Fruit fly (Drosophila melanogaster): ENCODE measurements around the gene Atg8a.
A peak's percentile ranks its signal among the peaks of the same experiment; 100 is the strongest.

Gene Atg8a

DNA sequence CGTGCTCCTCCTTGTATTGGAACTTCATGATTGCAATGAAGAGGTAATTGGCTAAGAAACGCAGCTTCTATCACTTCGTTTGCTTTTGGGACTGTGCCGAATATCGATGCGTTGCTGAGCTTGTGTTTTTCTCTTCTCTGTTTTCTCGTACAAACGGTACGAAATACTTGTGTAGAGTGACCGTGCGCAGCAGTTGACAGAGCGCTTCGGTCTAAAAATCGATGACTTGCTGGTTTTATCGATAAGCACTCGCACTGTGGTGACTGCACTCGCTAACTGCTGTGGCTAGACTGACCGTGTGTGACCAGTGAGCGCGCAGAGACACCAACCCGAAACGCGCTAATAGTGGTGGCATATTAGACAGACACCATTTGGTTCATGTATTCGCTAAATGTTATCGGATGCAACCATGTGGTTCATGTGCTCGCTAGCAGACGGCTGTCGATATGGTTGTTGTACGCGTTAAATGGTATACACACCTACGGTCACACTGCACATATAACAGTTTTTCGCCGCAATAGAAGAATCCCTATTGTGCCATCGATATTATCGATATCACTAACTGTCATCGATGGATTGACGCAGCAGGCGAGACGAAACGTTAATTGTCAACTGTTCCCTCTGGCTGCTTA, at the start of gene Atg8a, which contains the start of gene BTBD9 (continued):
- TF ChIP-seq CG13296 (GFP tag; optimal IDR thresholded peaks at IDR 0.05) (no peak), CG4820 (GFP tag; optimal IDR thresholded peaks at IDR 0.05) (no peak), CG17612 (GFP tag; IDR thresholded peaks at IDR 0.05) (no peak), YL-1 (GFP tag; optimal IDR thresholded peaks at IDR 0.05) (peak; percentile 46), CG4424 (GFP tag; optimal IDR thresholded peaks at IDR 0.05) (no peak), pan (optimal IDR thresholded peaks at IDR 0.05) (no peak), pan (GFP tag; optimal IDR thresholded peaks at IDR 0.05 in 1 of 2, IDR thresholded peaks at IDR 0.05 in 1 of 2) (no peak), CG1024 (GFP tag; IDR thresholded peaks at IDR 0.05) (no peak), inv (GFP tag; IDR thresholded peaks at IDR 0.05; ENCODE audit: partially characterized antibody) (peak; percentile 59), Meics (GFP tag; optimal IDR thresholded peaks at IDR 0.05) (peak; percentile 42), CG12391 (tag; optimal IDR thresholded peaks at IDR 0.05) (peak; percentile 48), CG13287 (GFP tag; IDR thresholded peaks at IDR 0.05; ENCODE audit: partially characterized antibody) (peak; percentile 84), NFAT (GFP tag; IDR thresholded peaks at IDR 0.05) (no peak), Taf1 (GFP tag; IDR thresholded peaks at IDR 0.05) (no peak), klu (GFP tag; IDR thresholded peaks at IDR 0.05) (no peak), ham (GFP tag; IDR thresholded peaks at IDR 0.05) (no peak), lilli (GFP tag; optimal IDR thresholded peaks at IDR 0.05) (peak; percentile 17), CG9817 (tag; optimal IDR thresholded peaks at IDR 0.05) (peak; percentile 30), CG13424 (tag; optimal IDR thresholded peaks at IDR 0.05) (peak; percentile 16), zen (tag; optimal IDR thresholded peaks at IDR 0.05) (peak; percentile 18), CG4328 (GFP tag; optimal IDR thresholded peaks at IDR 0.05) (no peak), CG32767 (GFP tag; IDR thresholded peaks at IDR 0.05) (no peak), disco-r (GFP tag; optimal IDR thresholded peaks at IDR 0.05) (peak; percentile 22), CG4404 (GFP tag; IDR thresholded peaks at IDR 0.05) (no peak), Hsf (GFP tag; optimal IDR thresholded peaks at IDR 0.05) (peak; percentile 1), Kr (GFP tag; optimal IDR thresholded peaks at IDR 0.05) (no peak), Ptx1 (GFP tag; IDR thresholded peaks at IDR 0.05) (no peak), nerfin-2 (GFP tag; IDR thresholded peaks at IDR 0.05; ENCODE audit: partially characterized antibody) (peak; percentile 68), CG1602 (GFP tag; optimal IDR thresholded peaks at IDR 0.05) (no peak), lab (GFP tag; optimal IDR thresholded peaks at IDR 0.05) (peak; percentile 62), exex (tag; optimal IDR thresholded peaks at IDR 0.05) (no peak), Ravus (GFP tag; IDR thresholded peaks at IDR 0.05) (no peak), her (GFP tag; optimal IDR thresholded peaks at IDR 0.05) (peak; percentile 58), NK7.1 (GFP tag; optimal IDR thresholded peaks at IDR 0.05) (no peak), zf30C (GFP tag; optimal IDR thresholded peaks at IDR 0.05) (no peak), CG12104 (GFP tag; optimal IDR thresholded peaks at IDR 0.05) (no peak), CG5245 (GFP tag; optimal IDR thresholded peaks at IDR 0.05) (no peak), CG12071 (GFP tag; optimal IDR thresholded peaks at IDR 0.05) (no peak), ERR (GFP tag; optimal IDR thresholded peaks at IDR 0.05) (peak; percentile 17), CG30403 (GFP tag; optimal IDR thresholded peaks at IDR 0.05) (peak; percentile 26), gfzf (GFP tag; optimal IDR thresholded peaks at IDR 0.05) (peak; percentile 100), CG2129 (GFP tag; IDR thresholded peaks at IDR 0.05; ENCODE audit: partially characterized antibody) (no peak; the same call in none of the 2 replicates), yki (optimal IDR thresholded peaks at IDR 0.05) (no peak), HmgD (GFP tag; optimal IDR thresholded peaks at IDR 0.05) (peak; percentile 92), dpn (GFP tag; optimal IDR thresholded peaks at IDR 0.05) (peak; percentile 44 to 66), stwl (tag; optimal IDR thresholded peaks at IDR 0.05) (peak; percentile 81), gsb (GFP tag; IDR thresholded peaks at IDR 0.05) (no peak), C15 (GFP tag; IDR thresholded peaks at IDR 0.05) (no peak), phol (tag; optimal IDR thresholded peaks at IDR 0.05) (peak; percentile 72), PHDP (tag; optimal IDR thresholded peaks at IDR 0.05) (peak; percentile 20), CG4360 (GFP tag; IDR thresholded peaks at IDR 0.05) (peak; percentile 30; the same call in 1 of the 2 replicates)
